In genomic region chr3R:4912130-4912549, dm6 we compare ENCODE assay signal across 1 fruit fly cellular context.
TF ChIP-seq lines count a peak whose summit lies in the region.

No protein-coding gene starts in this region.

TF ChIP-seq in whole organism, embryonic, 481 proteins besides CTCF, POLR2A, EP300 and RAD21 (continued from another document and continues in another):
- TF ChIP-seq CG12219 (GFP tag; optimal IDR thresholded peaks at IDR 0.05; lab: Kevin White, UChicago) = peak; percentile 38
- peak; percentile 14 for TF ChIP-seq Neu2 (GFP tag; optimal IDR thresholded peaks at IDR 0.05; lab: Kevin White, UChicago; ENCODE audit: borderline replicate concordance)
- TF ChIP-seq eve (GFP tag; optimal IDR thresholded peaks at IDR 0.05; lab: Kevin White, UChicago) = no peak
- TF ChIP-seq CG8388 (GFP tag; optimal IDR thresholded peaks at IDR 0.05; lab: Kevin White, UChicago) = peak; percentile 55
- peak; percentile 88 for TF ChIP-seq grn (GFP tag; optimal IDR thresholded peaks at IDR 0.05; lab: Kevin White, UChicago)
- peak; percentile 56 for TF ChIP-seq p53 (GFP tag; optimal IDR thresholded peaks at IDR 0.05; lab: Kevin White, UChicago)
- no peak for TF ChIP-seq Kr (GFP tag; optimal IDR thresholded peaks at IDR 0.05; lab: Kevin White, UChicago)
- peak; percentile 35 for TF ChIP-seq CG2202 (tag; optimal IDR thresholded peaks at IDR 0.05; lab: Kevin White, UChicago)
- TF ChIP-seq HLH54F (GFP tag; optimal IDR thresholded peaks at IDR 0.05; lab: Kevin White, UChicago) = peak; percentile 41
- peak; percentile 68; the same call in 1 of the 3 replicates for TF ChIP-seq CG2889 (GFP tag; IDR thresholded peaks at IDR 0.05; lab: Robert Waterston, UW)
- 0 out of 2 replicates have a peak, but pooled peaks have one; percentile 24 for TF ChIP-seq dimm (GFP tag; IDR thresholded peaks at IDR 0.05; lab: Robert Waterston, UW)
- TF ChIP-seq CG10274 (GFP tag; optimal IDR thresholded peaks at IDR 0.05; lab: Kevin White, UChicago) = no peak
- TF ChIP-seq ERR (GFP tag; optimal IDR thresholded peaks at IDR 0.05; lab: Kevin White, UChicago) = peak; percentile 79
- TF ChIP-seq CG14050 (GFP tag; IDR thresholded peaks at IDR 0.05; lab: Robert Waterston, UW) = peak; percentile 30; the same call in 1 of the 3 replicates
- TF ChIP-seq CG4360 (GFP tag; IDR thresholded peaks at IDR 0.05; lab: Robert Waterston, UW) = peak; percentile 54
- TF ChIP-seq zfh2 (GFP tag; optimal IDR thresholded peaks at IDR 0.05; lab: Kevin White, UChicago) = peak; percentile 61
- TF ChIP-seq CG1024 (GFP tag; IDR thresholded peaks at IDR 0.05; lab: Robert Waterston, UW) = peak; percentile 31; the same call in 1 of the 2 replicates
- TF ChIP-seq CG30020 (tag; optimal IDR thresholded peaks at IDR 0.05; lab: Kevin White, UChicago) = no peak
- peak; percentile 40; the same call in 1 of the 2 replicates for TF ChIP-seq Poxn (GFP tag; IDR thresholded peaks at IDR 0.05; lab: Robert Waterston, UW)
- TF ChIP-seq CG9797 (GFP tag; optimal IDR thresholded peaks at IDR 0.05; lab: Kevin White, UChicago) = no peak
- no peak for TF ChIP-seq Scr (GFP tag; IDR thresholded peaks at IDR 0.05; lab: Robert Waterston, UW; ENCODE audit: partially characterized antibody)
- TF ChIP-seq knrl (GFP tag; IDR thresholded peaks at IDR 0.05; lab: Robert Waterston, UW; ENCODE audit: partially characterized antibody) = no peak
- TF ChIP-seq CG13287 (GFP tag; IDR thresholded peaks at IDR 0.05; lab: Robert Waterston, UW; ENCODE audit: partially characterized antibody) = no peak; the same call in 1 of the 2 replicates
- peak; percentile 32 for TF ChIP-seq CG4820 (GFP tag; optimal IDR thresholded peaks at IDR 0.05; lab: Kevin White, UChicago)
- no peak for TF ChIP-seq Sin3A (optimal IDR thresholded peaks at IDR 0.05; lab: Kevin White, UChicago)
- TF ChIP-seq br (optimal IDR thresholded peaks at IDR 0.05; lab: Kevin White, UChicago) = no peak
- no peak for TF ChIP-seq nerfin-1 (tag; optimal IDR thresholded peaks at IDR 0.05; lab: Kevin White, UChicago)
- peak; percentile 51 for TF ChIP-seq fd96Cb (tag; optimal IDR thresholded peaks at IDR 0.05; lab: Kevin White, UChicago)
- peak; percentile 39 for TF ChIP-seq Usf (GFP tag; optimal IDR thresholded peaks at IDR 0.05; lab: Kevin White, UChicago)
- peak; percentile 53 for TF ChIP-seq onecut (GFP tag; IDR thresholded peaks at IDR 0.05; lab: Robert Waterston, UW)
- peak; percentile 71 for TF ChIP-seq lbe (GFP tag; optimal IDR thresholded peaks at IDR 0.05; lab: Kevin White, UChicago)
- TF ChIP-seq ftz-f1 (GFP tag; optimal IDR thresholded peaks at IDR 0.05; lab: Kevin White, UChicago) = peak; percentile 20
- peak; percentile 91 for TF ChIP-seq sens (GFP tag; lab: Kevin White, UChicago)
- TF ChIP-seq CG17912 (GFP tag; optimal IDR thresholded peaks at IDR 0.05; lab: Kevin White, UChicago) = no peak
- TF ChIP-seq D19B (GFP tag; optimal IDR thresholded peaks at IDR 0.05; lab: Kevin White, UChicago) = peak; percentile 34
- TF ChIP-seq CG7839 (tag; optimal IDR thresholded peaks at IDR 0.05; lab: Kevin White, UChicago) = peak; percentile 69
- peak; percentile 40 for TF ChIP-seq pnt (GFP tag; optimal IDR thresholded peaks at IDR 0.05; lab: Kevin White, UChicago)
- TF ChIP-seq Med (GFP tag; lab: Kevin White, UChicago) = peak; percentile 97
- peak; percentile 28 to 70 for TF ChIP-seq Hr51 (GFP tag; optimal IDR thresholded peaks at IDR 0.05; lab: Kevin White, UChicago)
- TF ChIP-seq usp (GFP tag; optimal IDR thresholded peaks at IDR 0.05; lab: Kevin White, UChicago) = no peak
- no peak for TF ChIP-seq CG11696 (GFP tag; IDR thresholded peaks at IDR 0.05; lab: Robert Waterston, UW)
- TF ChIP-seq luna (GFP tag; optimal IDR thresholded peaks at IDR 0.05; lab: Kevin White, UChicago) = peak; percentile 2
- no peak for TF ChIP-seq CG15073 (GFP tag; optimal IDR thresholded peaks at IDR 0.05; lab: Kevin White, UChicago)
- no peak for TF ChIP-seq CG3407 (GFP tag; optimal IDR thresholded peaks at IDR 0.05; lab: Kevin White, UChicago)
- peak; percentile 58; the same call in 2 of the 3 replicates for TF ChIP-seq H15 (GFP tag; IDR thresholded peaks at IDR 0.05; lab: Robert Waterston, UW)
- TF ChIP-seq mirr (GFP tag; optimal IDR thresholded peaks at IDR 0.05; lab: Kevin White, UChicago) = peak; percentile 96
- no peak for TF ChIP-seq z (GFP tag; IDR thresholded peaks at IDR 0.05; lab: Robert Waterston, UW)
- TF ChIP-seq CG3847 (GFP tag; IDR thresholded peaks at IDR 0.05; lab: Robert Waterston, UW) = peak; percentile 62
- TF ChIP-seq trem (tag; optimal IDR thresholded peaks at IDR 0.05; lab: Kevin White, UChicago) = no peak
- peak; percentile 74; the same call in 2 of the 4 replicates for TF ChIP-seq Gug (GFP tag; IDR thresholded peaks at IDR 0.05; lab: Robert Waterston, UW)
- peak; percentile 15 for TF ChIP-seq CG18476 (GFP tag; optimal IDR thresholded peaks at IDR 0.05; lab: Kevin White, UChicago)
- TF ChIP-seq CG10959 (GFP tag; IDR thresholded peaks at IDR 0.05; lab: Robert Waterston, UW) = peak; percentile 30; the same call in 1 of the 2 replicates
- TF ChIP-seq CG13424 (tag; optimal IDR thresholded peaks at IDR 0.05; lab: Kevin White, UChicago) = peak; percentile 65
- TF ChIP-seq CG14965 (GFP tag; optimal IDR thresholded peaks at IDR 0.05; lab: Kevin White, UChicago; ENCODE audit: borderline replicate concordance) = no peak
- no peak for TF ChIP-seq CG10462 (GFP tag; optimal IDR thresholded peaks at IDR 0.05; lab: Kevin White, UChicago)
- TF ChIP-seq Tbp (GFP tag; optimal IDR thresholded peaks at IDR 0.05; lab: Kevin White, UChicago) = no peak
- peak; percentile 11 for TF ChIP-seq CG1647 (GFP tag; optimal IDR thresholded peaks at IDR 0.05; lab: Kevin White, UChicago)
- TF ChIP-seq Ets97D (GFP tag; optimal IDR thresholded peaks at IDR 0.05; lab: Kevin White, UChicago) = no peak
- peak; percentile 71 for TF ChIP-seq Ada2b (GFP tag; IDR thresholded peaks at IDR 0.05; lab: Robert Waterston, UW)
- TF ChIP-seq CG33557 (GFP tag; optimal IDR thresholded peaks at IDR 0.05; lab: Kevin White, UChicago) = no peak
- peak; percentile 12 for TF ChIP-seq pb (GFP tag; optimal IDR thresholded peaks at IDR 0.05; lab: Kevin White, UChicago)
- 0 out of 3 replicates have a peak, but pooled peaks have one; percentile 37 for TF ChIP-seq CG6175 (GFP tag; IDR thresholded peaks at IDR 0.05; lab: Robert Waterston, UW)
- TF ChIP-seq Bdp1 (GFP tag; optimal IDR thresholded peaks at IDR 0.05; lab: Kevin White, UChicago) = peak; percentile 34
- TF ChIP-seq PHDP (tag; optimal IDR thresholded peaks at IDR 0.05; lab: Kevin White, UChicago) = peak; percentile 67
- peak; percentile 69 for TF ChIP-seq exex (tag; optimal IDR thresholded peaks at IDR 0.05; lab: Kevin White, UChicago)
- TF ChIP-seq pros (GFP tag; optimal IDR thresholded peaks at IDR 0.05; lab: Kevin White, UChicago) = no peak
- TF ChIP-seq CG3726 (GFP tag; IDR thresholded peaks at IDR 0.05; lab: Robert Waterston, UW) = no peak
- TF ChIP-seq otp (GFP tag; IDR thresholded peaks at IDR 0.05; lab: Robert Waterston, UW) = peak; percentile 40; the same call in 1 of the 3 replicates
- TF ChIP-seq gsb-n (tag; optimal IDR thresholded peaks at IDR 0.05; lab: Kevin White, UChicago) = peak; percentile 27
- TF ChIP-seq CG15011 (GFP tag; optimal IDR thresholded peaks at IDR 0.05; lab: Kevin White, UChicago) = no peak
- TF ChIP-seq tgo (GFP tag; IDR thresholded peaks at IDR 0.05; lab: Robert Waterston, UW) = peak; percentile 46
- peak; percentile 70 for TF ChIP-seq Dek (tag; optimal IDR thresholded peaks at IDR 0.05; lab: Kevin White, UChicago)
- no peak for TF ChIP-seq stwl (tag; optimal IDR thresholded peaks at IDR 0.05; lab: Kevin White, UChicago)
- TF ChIP-seq grau (tag; optimal IDR thresholded peaks at IDR 0.05; lab: Kevin White, UChicago) = peak; percentile 99
- TF ChIP-seq nerfin-2 (GFP tag; IDR thresholded peaks at IDR 0.05; lab: Robert Waterston, UW; ENCODE audit: partially characterized antibody) = no peak
- TF ChIP-seq zfh1 (GFP tag; IDR thresholded peaks at IDR 0.05; lab: Robert Waterston, UW) = peak; percentile 81
- peak; percentile 88 for TF ChIP-seq CG2120 (GFP tag; optimal IDR thresholded peaks at IDR 0.05; lab: Kevin White, UChicago)
- peak; percentile 56 for TF ChIP-seq repo (GFP tag; optimal IDR thresholded peaks at IDR 0.05; lab: Kevin White, UChicago)
- TF ChIP-seq dmrt11E (tag; optimal IDR thresholded peaks at IDR 0.05; lab: Kevin White, UChicago) = peak; percentile 43
- TF ChIP-seq CG11504 (tag; optimal IDR thresholded peaks at IDR 0.05; lab: Kevin White, UChicago) = peak; percentile 69
- TF ChIP-seq CG11247 (GFP tag; IDR thresholded peaks at IDR 0.05; lab: Robert Waterston, UW) = peak; percentile 71
- TF ChIP-seq CG12391 (tag; optimal IDR thresholded peaks at IDR 0.05; lab: Kevin White, UChicago) = peak; percentile 62
- peak; percentile 76 for TF ChIP-seq caup (GFP tag; optimal IDR thresholded peaks at IDR 0.05; lab: Kevin White, UChicago; ENCODE audit: severe bottlenecking)
- no peak for TF ChIP-seq hbn (GFP tag; IDR thresholded peaks at IDR 0.05; lab: Robert Waterston, UW; ENCODE audit: partially characterized antibody)
- no peak for TF ChIP-seq emc (GFP tag; optimal IDR thresholded peaks at IDR 0.05; lab: Kevin White, UChicago)
- TF ChIP-seq CG34422 (GFP tag; IDR thresholded peaks at IDR 0.05; lab: Robert Waterston, UW) = peak; percentile 78; the same call in 2 of the 3 replicates
- TF ChIP-seq ro (GFP tag; IDR thresholded peaks at IDR 0.05; lab: Robert Waterston, UW) = no peak; the same call in 1 of the 2 replicates
- TF ChIP-seq CG14860 (GFP tag; IDR thresholded peaks at IDR 0.05; lab: Robert Waterston, UW; ENCODE audit: partially characterized antibody) = no peak
- TF ChIP-seq CG13123 (GFP tag; optimal IDR thresholded peaks at IDR 0.05; lab: Kevin White, UChicago) = peak; percentile 20
- TF ChIP-seq run (tag; optimal IDR thresholded peaks at IDR 0.05; lab: Kevin White, UChicago) = peak; percentile 9
- TF ChIP-seq CG18599 (GFP tag; optimal IDR thresholded peaks at IDR 0.05; lab: Kevin White, UChicago) = peak; percentile 88
- TF ChIP-seq ase (GFP tag; IDR thresholded peaks at IDR 0.05; lab: Robert Waterston, UW) = peak; percentile 68; the same call in 1 of the 3 replicates
- no peak for TF ChIP-seq aop (GFP tag; IDR thresholded peaks at IDR 0.05; lab: Robert Waterston, UW)
- peak; percentile 51 for TF ChIP-seq Hey (tag; optimal IDR thresholded peaks at IDR 0.05; lab: Kevin White, UChicago)
- peak; percentile 43 for TF ChIP-seq CG4854 (GFP tag; optimal IDR thresholded peaks at IDR 0.05; lab: Kevin White, UChicago)
- peak; percentile 26 for TF ChIP-seq CG11723 (GFP tag; optimal IDR thresholded peaks at IDR 0.05; lab: Kevin White, UChicago)
- peak; percentile 70 for TF ChIP-seq B-H2 (GFP tag; optimal IDR thresholded peaks at IDR 0.05; lab: Kevin White, UChicago)
- TF ChIP-seq CG6683 (GFP tag; optimal IDR thresholded peaks at IDR 0.05; lab: Kevin White, UChicago) = peak; percentile 11
- peak; percentile 61 for TF ChIP-seq CG9727 (GFP tag; optimal IDR thresholded peaks at IDR 0.05; lab: Kevin White, UChicago)
- peak; percentile 52 for TF ChIP-seq CG4404 (GFP tag; IDR thresholded peaks at IDR 0.05; lab: Robert Waterston, UW)
- no peak for TF ChIP-seq da (GFP tag; optimal IDR thresholded peaks at IDR 0.05; lab: Kevin White, UChicago)
- TF ChIP-seq CG7372 (GFP tag; IDR thresholded peaks at IDR 0.05; lab: Robert Waterston, UW) = peak; percentile 50; the same call in 1 of the 2 replicates
- no peak for TF ChIP-seq TFAM (GFP tag; optimal IDR thresholded peaks at IDR 0.05; lab: Kevin White, UChicago)
- peak; percentile 69; the same call in 2 of the 3 replicates for TF ChIP-seq CG11456 (GFP tag; IDR thresholded peaks at IDR 0.05; lab: Robert Waterston, UW)
- TF ChIP-seq hb (GFP tag; IDR thresholded peaks at IDR 0.05; lab: Robert Waterston, UW; ENCODE audit: partially characterized antibody) = no peak
- TF ChIP-seq CG11398 (GFP tag; optimal IDR thresholded peaks at IDR 0.05; lab: Kevin White, UChicago) = no peak
- peak; percentile 29 for TF ChIP-seq zen (tag; optimal IDR thresholded peaks at IDR 0.05; lab: Kevin White, UChicago)
- no peak for TF ChIP-seq unc-4 (GFP tag; IDR thresholded peaks at IDR 0.05; lab: Robert Waterston, UW; ENCODE audit: partially characterized antibody)
- no peak for TF ChIP-seq CG3838 (GFP tag; optimal IDR thresholded peaks at IDR 0.05; lab: Kevin White, UChicago)
- TF ChIP-seq wor (GFP tag; IDR thresholded peaks at IDR 0.05; lab: Robert Waterston, UW) = no peak
- peak; percentile 81 for TF ChIP-seq CG32532 (GFP tag; IDR thresholded peaks at IDR 0.05; lab: Robert Waterston, UW)
- peak; percentile 34 for TF ChIP-seq CG8089 (GFP tag; optimal IDR thresholded peaks at IDR 0.05; lab: Kevin White, UChicago)
- TF ChIP-seq Adf1 (GFP tag; IDR thresholded peaks at IDR 0.05; lab: Robert Waterston, UW) = peak; percentile 72
- no peak for TF ChIP-seq dati (GFP tag; IDR thresholded peaks at IDR 0.05; lab: Robert Waterston, UW)
- TF ChIP-seq oc (tag; optimal IDR thresholded peaks at IDR 0.05; lab: Kevin White, UChicago) = no peak
- no peak for TF ChIP-seq zen2 (GFP tag; IDR thresholded peaks at IDR 0.05; lab: Robert Waterston, UW; ENCODE audit: partially characterized antibody)
- TF ChIP-seq CG1602 (GFP tag; optimal IDR thresholded peaks at IDR 0.05; lab: Kevin White, UChicago) = peak; percentile 38
- peak; percentile 58 for TF ChIP-seq CG9609 (GFP tag; optimal IDR thresholded peaks at IDR 0.05; lab: Kevin White, UChicago)
- 0 out of 2 replicates have a peak, but pooled peaks have one; percentile 29 for TF ChIP-seq CG17612 (GFP tag; IDR thresholded peaks at IDR 0.05; lab: Robert Waterston, UW)
- peak; percentile 98 for TF ChIP-seq GATAe (GFP tag; conservative IDR thresholded peaks at IDR 0.05; lab: Robert Waterston, UW)
- TF ChIP-seq toy (GFP tag; IDR thresholded peaks at IDR 0.05; lab: Robert Waterston, UW) = peak; percentile 39; the same call in 1 of the 2 replicates
- peak; percentile 61 for TF ChIP-seq sisA (GFP tag; IDR thresholded peaks at IDR 0.05; lab: Robert Waterston, UW)
- TF ChIP-seq Mad (GFP tag; optimal IDR thresholded peaks at IDR 0.05; lab: Kevin White, UChicago) = peak; percentile 8
- TF ChIP-seq CG8924 (tag; optimal IDR thresholded peaks at IDR 0.05; lab: Kevin White, UChicago) = peak; percentile 54
- no peak for TF ChIP-seq CG10565 (GFP tag; optimal IDR thresholded peaks at IDR 0.05; lab: Kevin White, UChicago)
- TF ChIP-seq Atf3 (GFP tag; optimal IDR thresholded peaks at IDR 0.05; lab: Kevin White, UChicago) = peak; percentile 55
- TF ChIP-seq bowl (GFP tag; IDR thresholded peaks at IDR 0.05; lab: Robert Waterston, UW) = 0 out of 2 replicates have a peak, but pooled peaks have one; percentile 44
- TF ChIP-seq kay (GFP tag; optimal IDR thresholded peaks at IDR 0.05; lab: Kevin White, UChicago) = peak; percentile 59
- TF ChIP-seq CoRest (tag; optimal IDR thresholded peaks at IDR 0.05; lab: Kevin White, UChicago) = peak; percentile 45
